Worm (Caenorhabditis elegans): ENCODE measurements around the gene Y49A3A.4.

- TF ChIP-seq isw-1 (GFP tag; IDR thresholded peaks at IDR 0.05) (no peak), lin-39 (tag; optimal IDR thresholded peaks at IDR 0.05) (no peak), lsy-2 (tag; optimal IDR thresholded peaks at IDR 0.05) (no peak), C04F5.9 (tag; optimal IDR thresholded peaks at IDR 0.05) (no peak), ztf-11 (tag; optimal IDR thresholded peaks at IDR 0.05) (no peak), mdl-1 (tag; optimal IDR thresholded peaks at IDR 0.05) (no peak), snpc-4 (tag; optimal IDR thresholded peaks at IDR 0.05) (no peak), aly-2 (tag; optimal IDR thresholded peaks at IDR 0.05) (no peak), nhr-11 (tag; optimal IDR thresholded peaks at IDR 0.05) (no peak), C16A3.4 (tag; optimal IDR thresholded peaks at IDR 0.05) (no peak), unc-62 (GFP tag; optimal IDR thresholded peaks at IDR 0.05) (no peak)
Observed at ce11 chrV:14320730-14321319, 37.9 kb downstream of the Y49A3A.4 start.

Data from whole organism, L1 larva.